Fruit fly (Drosophila melanogaster) Kc167 (cell line): ENCODE data around the gene WASp.

Source experiments
- Myc ChIP-seq: fragments of >200 bp; optimal IDR thresholded peaks from 2 replicates; lab custom pipeline; 2017; ENCODE audit warnings: missing external identifiers
- Sin3A ChIP-seq: fragments of >200 bp; optimal IDR thresholded peaks from 2 replicates; lab custom pipeline; 2018; ENCODE audit warnings: missing external identifiers
- h ChIP-seq: fragments of >200 bp; optimal IDR thresholded peaks from 3 replicates; lab custom pipeline; 2018; ENCODE audit warnings: missing external identifiers
- insv ChIP-seq: fragments of >200 bp; optimal IDR thresholded peaks from 3 replicates; lab custom pipeline; 2018; ENCODE audit warnings: missing external identifiers
- psq ChIP-seq: fragments of >200 bp; optimal IDR thresholded peaks from 2 replicates; lab custom pipeline; 2017; ENCODE audit warnings: missing external identifiers
- ttk ChIP-seq: sonication (Bioruptor generic); optimal IDR thresholded peaks from 2 replicates; lab custom pipeline; 2017; ENCODE audit warnings: missing external identifiers

WASp gene

dm6 chr3R:28843776-28844610 is 12.2 kb upstream of the WASp start:
- TF ChIP-seq Sin3A (lab: Kevin White, UChicago) (no peak), h (lab: Kevin White, UChicago) (no peak), psq (lab: Kevin White, UChicago) (no peak), ttk (no peak), Myc (lab: Kevin White, UChicago) (no peak), insv (lab: Kevin White, UChicago) (no peak)

- no peak for TF ChIP-seq Sin3A (lab: Kevin White, UChicago)
- TF ChIP-seq insv (lab: Kevin White, UChicago): no peak
- TF ChIP-seq ttk: no peak
- TF ChIP-seq h (lab: Kevin White, UChicago): no peak
- TF ChIP-seq psq (lab: Kevin White, UChicago): no peak
- TF ChIP-seq Myc (lab: Kevin White, UChicago): no peak
Observed at dm6 chr3R:28842431-28842830, 10.6 kb upstream of the WASp start.

DNA sequence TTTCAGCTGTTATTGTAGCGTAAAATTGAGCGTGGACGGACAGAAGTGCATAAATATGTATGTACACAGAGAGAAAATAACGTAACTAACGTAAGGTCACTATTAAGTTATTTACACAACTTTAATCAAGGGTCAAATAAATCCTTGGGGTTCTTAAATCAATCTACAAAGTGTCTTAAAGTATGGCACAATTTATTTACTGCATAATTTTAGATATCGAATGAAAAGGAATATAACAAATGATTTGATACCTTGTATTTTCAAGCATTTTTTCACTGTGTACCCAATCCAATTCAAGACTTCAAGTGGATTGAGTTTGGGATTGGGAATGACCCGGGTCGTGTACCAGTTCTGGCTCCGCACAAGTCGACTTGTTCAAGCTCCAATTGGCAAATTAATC is 10.1 kb upstream of the WASp start:
- no peak for TF ChIP-seq ttk
- TF ChIP-seq h (lab: Kevin White, UChicago): no peak
- no peak for TF ChIP-seq insv (lab: Kevin White, UChicago)
- TF ChIP-seq Sin3A (lab: Kevin White, UChicago): no peak
- TF ChIP-seq psq (lab: Kevin White, UChicago): no peak

DNA sequence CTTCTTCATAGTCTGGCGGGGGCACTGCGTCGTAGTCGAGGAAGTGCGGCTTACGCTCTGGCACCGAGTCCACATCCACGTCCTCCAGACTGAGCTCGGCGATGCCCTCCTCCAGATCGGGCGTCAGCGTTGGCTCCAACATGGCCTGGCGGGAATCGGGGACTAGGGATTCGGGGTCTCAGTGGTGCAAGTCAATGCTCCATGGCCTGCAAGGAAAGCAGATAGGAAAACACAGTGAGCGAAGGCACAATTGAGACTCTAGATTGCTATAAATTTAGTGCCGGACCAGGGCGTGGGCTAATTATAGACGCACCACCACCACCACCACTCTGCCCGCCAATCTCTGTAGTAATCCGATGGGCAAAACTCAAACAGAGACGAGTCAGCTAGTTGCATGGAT is 8.8 kb upstream of the WASp start:
- no peak for TF ChIP-seq insv (lab: Kevin White, UChicago)
- no peak for TF ChIP-seq Sin3A (lab: Kevin White, UChicago)
- TF ChIP-seq h (lab: Kevin White, UChicago): no peak
- TF ChIP-seq psq (lab: Kevin White, UChicago): no peak

dm6 chr3R:28831172-28831571 is 652 bp downstream of the WASp start:
- TF ChIP-seq h (lab: Kevin White, UChicago) (no peak), insv (lab: Kevin White, UChicago) (no peak), psq (lab: Kevin White, UChicago) (no peak), Sin3A (lab: Kevin White, UChicago) (no peak), ttk (no peak), Myc (lab: Kevin White, UChicago) (no peak)

DNA sequence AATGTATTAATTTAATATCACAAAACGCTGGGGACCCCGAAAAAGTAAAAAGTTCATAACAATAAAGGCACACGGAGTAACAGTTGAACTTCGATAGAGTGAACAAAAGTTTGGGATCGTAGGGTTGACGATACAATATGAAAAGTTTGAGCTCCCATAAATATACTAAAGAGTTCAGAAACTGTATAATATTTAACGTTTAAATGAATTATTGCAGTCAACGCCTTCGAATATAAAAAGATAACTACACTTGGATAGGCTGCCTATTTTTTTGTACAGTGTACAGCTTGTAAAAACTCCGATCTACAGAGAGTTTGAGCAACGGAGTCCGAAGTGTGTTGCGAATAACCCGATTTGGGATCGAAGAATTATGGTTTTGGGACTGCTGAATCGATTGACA is 1.1 kb downstream of the WASp start:
- TF ChIP-seq psq (lab: Kevin White, UChicago): no peak
- no peak for TF ChIP-seq h (lab: Kevin White, UChicago)
- TF ChIP-seq Sin3A (lab: Kevin White, UChicago): no peak
- no peak for TF ChIP-seq insv (lab: Kevin White, UChicago)
- TF ChIP-seq Myc (lab: Kevin White, UChicago): no peak
- TF ChIP-seq ttk: no peak

DNA sequence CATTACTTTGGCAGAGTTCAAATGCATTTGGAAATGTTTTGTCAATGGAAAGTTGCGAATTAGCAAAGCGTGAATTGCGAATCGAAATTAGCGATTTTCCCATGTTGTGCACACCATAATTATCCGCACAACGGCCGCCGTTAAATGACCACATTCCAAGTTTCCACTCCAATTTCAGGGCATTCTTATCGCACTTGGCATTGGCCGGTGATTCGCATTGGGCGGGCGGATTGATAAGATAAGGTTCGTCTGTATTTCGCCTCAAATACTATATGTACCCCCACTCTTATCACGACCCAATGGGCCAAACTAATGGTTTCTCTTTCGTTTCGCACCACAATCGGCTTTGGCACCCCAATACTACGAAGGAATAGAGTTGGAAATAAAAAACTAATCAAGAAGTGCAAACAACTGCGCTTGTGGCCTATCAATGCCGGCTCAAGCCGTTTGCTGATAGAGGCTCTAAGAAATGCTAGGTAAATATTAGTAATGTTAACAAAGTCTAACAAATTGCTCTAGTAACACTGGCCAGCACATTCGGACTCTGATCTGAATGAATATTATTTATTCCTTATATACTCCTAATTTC is 2.4 kb downstream of the WASp start:
- TF ChIP-seq Myc (lab: Kevin White, UChicago) (no peak), insv (lab: Kevin White, UChicago) (no peak)

DNA sequence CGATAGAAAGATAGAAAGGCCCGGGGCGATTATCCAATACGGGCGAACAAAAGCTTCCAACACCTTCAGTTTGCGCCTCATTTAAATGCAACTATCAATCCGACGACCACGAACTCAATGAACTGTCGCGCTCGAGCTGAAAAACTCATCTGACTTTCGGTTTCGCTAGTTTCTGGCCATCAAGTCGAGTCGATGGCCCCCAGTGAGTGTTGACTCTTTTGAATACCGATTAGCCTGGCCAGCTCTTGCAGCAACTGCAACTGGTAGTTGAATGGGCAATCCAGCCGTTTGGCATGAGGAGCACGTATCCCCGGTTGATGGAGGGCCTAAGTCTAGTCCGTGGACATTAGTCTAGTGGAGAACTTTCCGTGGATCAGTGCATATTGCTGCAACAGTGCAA is 4.6 kb downstream of the WASp start:
- no peak for TF ChIP-seq Myc (lab: Kevin White, UChicago)
- TF ChIP-seq psq (lab: Kevin White, UChicago): no peak
- no peak for TF ChIP-seq Sin3A (lab: Kevin White, UChicago)
- TF ChIP-seq ttk: no peak
- no peak for TF ChIP-seq insv (lab: Kevin White, UChicago)
- no peak for TF ChIP-seq h (lab: Kevin White, UChicago)

DNA sequence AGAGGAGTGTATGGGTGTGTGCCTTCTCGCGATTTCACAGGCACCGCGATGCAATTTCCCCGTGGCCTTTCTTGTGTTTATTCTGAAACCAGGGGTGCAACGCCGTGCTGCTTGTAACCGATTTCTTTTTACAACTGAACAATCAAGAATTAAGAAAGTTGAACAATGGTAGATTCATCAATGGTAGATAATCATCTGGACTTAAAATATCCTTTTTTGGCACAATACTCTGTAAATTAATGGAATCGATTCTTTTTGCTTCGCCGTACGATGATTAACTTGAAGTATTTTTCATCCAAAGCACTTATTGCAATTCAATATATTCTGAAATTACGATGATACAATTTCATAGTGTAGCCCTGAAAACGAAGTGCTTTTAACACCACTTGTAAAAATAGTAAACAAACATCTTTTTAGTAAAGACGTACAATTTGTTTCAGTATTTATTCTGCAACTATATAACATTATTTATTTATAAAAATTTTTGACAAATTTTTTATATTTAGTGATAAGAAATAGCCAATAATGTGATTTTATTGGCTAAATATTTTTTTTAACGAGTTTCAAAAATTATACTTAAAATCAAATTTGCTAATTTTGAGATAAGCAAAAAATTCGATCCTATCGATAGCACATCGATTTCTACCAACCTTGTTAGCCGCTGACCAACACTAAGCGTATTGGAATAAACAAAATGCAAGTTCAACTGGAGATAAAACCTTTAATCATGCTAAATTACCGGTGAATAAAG is 12.1 kb downstream of the WASp start, which contains the start of the genes CG1523 and CG1647:
Gene CG1523 (minus strand): TSS at position 114 of the 751 bp plus-strand sequence.
Gene CG1647 (plus strand): TSS at position 667 of the 751 bp plus-strand sequence.
- TF ChIP-seq Sin3A (lab: Kevin White, UChicago) (no peak), Myc (lab: Kevin White, UChicago) (no peak), ttk (no peak), h (lab: Kevin White, UChicago) (no peak), psq (lab: Kevin White, UChicago) (no peak), insv (lab: Kevin White, UChicago) (no peak)

DNA sequence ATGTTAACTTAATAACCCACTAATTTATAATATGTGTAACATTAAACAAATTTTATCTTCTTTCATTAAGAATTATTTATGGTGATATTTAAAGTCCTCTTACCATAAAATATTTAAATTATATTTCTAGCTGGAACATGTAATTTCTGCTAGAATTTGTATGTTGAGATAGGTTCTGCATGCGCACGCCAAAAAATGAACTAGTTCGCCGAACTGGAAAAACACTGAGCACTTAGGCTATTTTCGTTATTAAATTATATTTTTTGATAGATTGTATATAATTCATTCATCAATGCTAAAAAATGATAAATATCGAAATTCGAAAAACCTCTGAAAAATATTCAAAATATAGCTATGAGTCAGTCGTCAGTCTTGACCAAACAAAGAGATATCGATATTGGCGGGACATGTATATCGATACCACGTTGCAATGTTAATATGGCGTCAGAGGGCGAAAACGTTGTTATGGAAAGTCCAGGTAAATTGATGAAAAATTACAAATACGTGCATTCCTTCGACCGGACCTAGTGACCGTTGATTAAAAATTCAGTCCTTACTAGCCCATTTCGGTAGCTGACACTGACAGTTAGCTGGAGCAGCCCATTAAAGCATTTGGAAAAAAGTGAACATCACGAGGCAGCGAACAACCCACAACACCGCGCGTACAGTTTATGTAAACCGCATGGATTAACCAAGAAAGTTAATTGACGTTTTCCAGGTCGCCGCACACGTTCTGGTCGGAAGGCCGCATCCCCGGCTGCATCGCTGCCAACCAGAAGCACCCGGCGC is 20.0 kb downstream of the WASp start, which contains the start of gene Prp39:
Gene Prp39 (plus strand): TSS at position 426 of the 789 bp plus-strand sequence.
- TF ChIP-seq ttk: no peak
- TF ChIP-seq Sin3A (lab: Kevin White, UChicago): no peak
- no peak for TF ChIP-seq Myc (lab: Kevin White, UChicago)
- no peak for TF ChIP-seq psq (lab: Kevin White, UChicago)
- no peak for TF ChIP-seq h (lab: Kevin White, UChicago)
